Worm (Caenorhabditis elegans) whole organism, late embryonic: ENCODE results near the gene W01D2.6.

Experiments used
- C38D4.7 ChIP-seq: fragments of 200-800 bp; sonication (Bioruptor generic); optimal IDR thresholded peaks from 2 replicates; lab custom pipeline; 2018; ENCODE audit warnings: mild to moderate bottlenecking, missing genetic modification characterization, moderate library complexity, missing compliant biosample characterization
- ahr-1 ChIP-seq: sonication (generic microtip); optimal IDR thresholded peaks from 2 replicates; lab custom pipeline; 2016; ENCODE audit warnings: missing genetic modification characterization, missing compliant biosample characterization
- ama-1 ChIP-seq: fragments of 150-350 bp; optimal IDR thresholded peaks from 2 replicates; lab custom pipeline; 2014
- dmd-4 ChIP-seq: sonication (generic microtip); optimal IDR thresholded peaks from 2 replicates; lab custom pipeline; 2016; ENCODE audit warnings: borderline replicate concordance, missing genetic modification characterization, missing compliant biosample characterization
- dve-1 ChIP-seq: sonication (generic microtip); optimal IDR thresholded peaks from 2 replicates; lab custom pipeline; 2017; ENCODE audit warnings: antibody characterized with exemption, mild to moderate bottlenecking, missing genetic modification characterization, missing compliant biosample characterization
- fkh-10 ChIP-seq: fragments of 150-350 bp; optimal IDR thresholded peaks from 2 replicates; lab custom pipeline; 2014; ENCODE audit warnings: missing biosample characterization, missing genetic modification reagents, missing genetic modification characterization
- nfya-1 ChIP-seq: sonication (generic microtip); optimal IDR thresholded peaks from 2 replicates; lab custom pipeline; 2017; ENCODE audit warnings: missing genetic modification characterization, mild to moderate bottlenecking, missing compliant biosample characterization, antibody characterized with exemption, moderate library complexity
- nhr-11 ChIP-seq: fragments of 150-350 bp; optimal IDR thresholded peaks from 2 replicates; lab custom pipeline; 2014; ENCODE audit warnings: missing biosample characterization, missing genetic modification characterization
- npax-4 ChIP-seq: sonication (generic microtip); optimal IDR thresholded peaks from 2 replicates; lab custom pipeline; 2016; ENCODE audit warnings: missing genetic modification characterization, missing compliant biosample characterization
- pha-4 ChIP-seq: fragments of 150-350 bp; optimal IDR thresholded peaks from 2 replicates; lab custom pipeline; 2018; ENCODE audit warnings: missing biosample characterization, missing genetic modification reagents, missing genetic modification characterization
- pqm-1 ChIP-seq: sonication (generic microtip); optimal IDR thresholded peaks from 2 replicates; lab custom pipeline; 2016; ENCODE audit warnings: missing genetic modification characterization, missing compliant biosample characterization
- ref-2 ChIP-seq: sonication (generic microtip); optimal IDR thresholded peaks from 2 replicates; lab custom pipeline; 2016; ENCODE audit warnings: missing genetic modification characterization, missing compliant biosample characterization
- tbx-7 ChIP-seq: sonication (generic microtip); optimal IDR thresholded peaks from 2 replicates; lab custom pipeline; 2016; ENCODE audit warnings: missing genotype, missing genetic modification characterization, missing compliant biosample characterization

DNA sequence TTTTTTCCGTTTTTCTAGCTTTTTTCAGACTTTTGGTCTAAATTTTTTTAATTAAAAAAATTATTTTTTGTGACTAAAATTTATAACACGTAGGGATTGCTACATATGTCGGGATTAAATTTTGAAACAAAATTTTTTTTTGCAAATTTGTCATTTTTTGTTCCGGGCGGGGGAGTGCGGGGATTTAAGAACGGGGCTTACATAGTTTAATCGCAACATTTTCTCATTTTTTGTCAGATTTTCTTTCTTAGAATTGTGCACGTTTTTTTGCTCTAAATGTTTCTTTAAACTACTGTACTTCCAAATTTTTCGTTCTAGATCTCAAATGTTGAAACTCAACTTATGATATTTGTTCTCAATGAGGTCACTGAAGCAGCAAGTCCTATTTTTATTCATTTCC, 18.0 kb upstream of the W01D2.6 start, which contains the start of gene Y54E2A.10:
- TF ChIP-seq pqm-1 (no peak), dve-1 (tag; lab: Kevin White, UChicago) (no peak), fkh-10 (no peak), pha-4 (tag; lab: Kevin White, UChicago) (no peak), nfya-1 (tag; lab: Kevin White, UChicago) (no peak), ahr-1 (tag; lab: Kevin White, UChicago) (no peak), C38D4.7 (no peak), nhr-11 (tag; lab: Kevin White, UChicago) (no peak), npax-4 (tag; lab: Kevin White, UChicago) (no peak), dmd-4 (tag; lab: Kevin White, UChicago) (no peak), tbx-7 (no peak), ref-2 (tag; lab: Kevin White, UChicago) (no peak), ama-1 (lab: Kevin White, UChicago) (no peak)
